Worm (Caenorhabditis elegans) whole organism, L3 larva: ENCODE measurements around the gene jmjd-3.2.
A peak's percentile ranks its signal among the peaks of the same experiment; 100 is the strongest.

Source experiments
- ceh-16 ChIP-seq: sonication (generic microtip); optimal IDR thresholded peaks from 2 replicates; lab custom pipeline; 2017; ENCODE audit warnings: missing biosample characterization, missing genetic modification characterization
- egl-27 ChIP-seq: sonication (generic microtip); optimal IDR thresholded peaks from 4 replicates; lab custom pipeline; 2017; ENCODE audit warnings: missing biosample characterization, missing genetic modification reagents, missing genetic modification characterization
- elt-3 ChIP-seq, 3 experiments: fragments of 150-350 bp in 1 of 3; sonication (generic microtip) in 2 of 3; optimal IDR thresholded peaks; 2 replicates in 2 of 3; 4 replicates in 1 of 3; lab custom pipeline; 2014 to 2017; ENCODE audit warnings: missing biosample characterization in 3 of 3, missing genetic modification characterization in 3 of 3
- fkh-10 ChIP-seq: sonication (generic microtip); optimal IDR thresholded peaks from 2 replicates; lab custom pipeline; 2017; ENCODE audit warnings: missing biosample characterization, missing genetic modification reagents, missing genetic modification characterization
- hmg-11 ChIP-seq: sonication (generic microtip); optimal IDR thresholded peaks from 2 replicates; lab custom pipeline; 2016; ENCODE audit warnings: missing genetic modification characterization, missing compliant biosample characterization
- lin-15B ChIP-seq: fragments of 150-350 bp; optimal IDR thresholded peaks from 2 replicates; lab custom pipeline; 2014; ENCODE audit warnings: missing biosample characterization, missing genetic modification characterization
- nhr-28 ChIP-seq: fragments of 150-350 bp; optimal IDR thresholded peaks from 2 replicates; lab custom pipeline; 2014; ENCODE audit warnings: missing biosample characterization, missing genetic modification characterization
- pha-4 ChIP-seq: fragments of 150-350 bp; optimal IDR thresholded peaks from 2 replicates; lab custom pipeline; 2014; ENCODE audit warnings: missing biosample characterization, missing genetic modification reagents, missing genetic modification characterization
- pqm-1 ChIP-seq: fragments of 150-350 bp; optimal IDR thresholded peaks from 2 replicates; lab custom pipeline; 2017; ENCODE audit warnings: missing biosample characterization, missing genetic modification characterization, inconsistent platforms
- unc-62 ChIP-seq: fragments of 150-350 bp; sonication (generic microtip); optimal IDR thresholded peaks from 4 replicates; lab custom pipeline; 2014; ENCODE audit warnings: missing biosample characterization, missing genetic modification reagents, missing genetic modification characterization

- TF ChIP-seq pqm-1 (tag; lab: Kevin White, UChicago) (no peak), nhr-28 (tag; lab: Kevin White, UChicago) (no peak), ceh-16 (tag; lab: Kevin White, UChicago) (no peak), elt-3 (tag; optimal IDR thresholded peaks at IDR 0.05; lab: Kevin White, UChicago) (no peak), lin-15B (tag; lab: Kevin White, UChicago) (peak; percentile 51), fkh-10 (no peak), unc-62 (GFP tag; lab: Kevin White, UChicago) (no peak), pha-4 (tag; lab: Kevin White, UChicago) (peak; percentile 85), hmg-11 (tag; lab: Kevin White, UChicago) (peak; percentile 74), egl-27 (tag; lab: Kevin White, UChicago) (no peak)
These were observed 32.2 kb downstream of the jmjd-3.2 start, which contains the start of gene gfi-3 for ce11 chrX:14480248-14480647.
